Worm (Caenorhabditis elegans) whole organism, L4/young adult: ENCODE data around the gene T08G3.6.

Experiments
- W03F9.2 ChIP-seq: fragments of 150-350 bp; optimal IDR thresholded peaks from 2 replicates; lab custom pipeline; 2014; ENCODE audit warnings: missing biosample characterization, missing genetic modification characterization
- dao-5 ChIP-seq: sonication (generic microtip); optimal IDR thresholded peaks from 2 replicates; lab custom pipeline; 2016; ENCODE audit warnings: missing genotype, missing genetic modification characterization, moderate library complexity, missing compliant biosample characterization
- him-1 ChIP-seq: sonication (generic microtip); optimal IDR thresholded peaks from 2 replicates; lab custom pipeline; 2016; ENCODE audit warnings: missing genotype, missing genetic modification reagents, missing genetic modification characterization, missing compliant biosample characterization

Gene T08G3.6

ce11 chrV:16435510-16435909 is 10.3 kb upstream of the T08G3.6 start, which contains the start of the genes F26D2.13 and F26D2.14:
Gene F26D2.13, minus strand, starts transcription at chrV:16435610.
Gene F26D2.14, plus strand, starts transcription at chrV:16435855.
- TF ChIP-seq dao-5 (tag; lab: Kevin White, UChicago) (no peak), him-1 (tag; lab: Kevin White, UChicago) (no peak), W03F9.2 (tag; lab: Kevin White, UChicago) (no peak)

- no peak for TF ChIP-seq dao-5 (tag; lab: Kevin White, UChicago)
- TF ChIP-seq him-1 (tag; lab: Kevin White, UChicago), result no peak
- TF ChIP-seq W03F9.2 (tag; lab: Kevin White, UChicago), result no peak
These were observed 8.2 kb upstream of the T08G3.6 start, which contains the start of gene F26D2.15 for ce11 chrV:16437546-16437945. Gene F26D2.15, plus strand, starts transcription at chrV:16437846.

ce11 chrV:16443626-16444025 is 2.1 kb upstream of the T08G3.6 start, which contains the start of gene srh-141:
Gene srh-141, plus strand, starts transcription at chrV:16443926.
- no peak for TF ChIP-seq dao-5 (tag; lab: Kevin White, UChicago)
- TF ChIP-seq W03F9.2 (tag; lab: Kevin White, UChicago), result no peak
- TF ChIP-seq him-1 (tag; lab: Kevin White, UChicago), result no peak

ce11 chrV:16446191-16446590 is 415 bp downstream of the T08G3.6 start:
- TF ChIP-seq W03F9.2 (tag; lab: Kevin White, UChicago) (no peak), him-1 (tag; lab: Kevin White, UChicago) (no peak), dao-5 (tag; lab: Kevin White, UChicago) (no peak)

ce11 chrV:16447735-16448134 is 2.0 kb downstream of the T08G3.6 start, which contains the start of gene T08G3.13:
Gene T08G3.13, plus strand, starts transcription at chrV:16448035.
- TF ChIP-seq him-1 (tag; lab: Kevin White, UChicago) (no peak), dao-5 (tag; lab: Kevin White, UChicago) (no peak), W03F9.2 (tag; lab: Kevin White, UChicago) (no peak)

ce11 chrV:16455065-16455464 is 9.3 kb downstream of the T08G3.6 start, which contains the start of gene str-14:
Gene str-14, minus strand, starts transcription at chrV:16455165.
- no peak for TF ChIP-seq dao-5 (tag; lab: Kevin White, UChicago)
- TF ChIP-seq him-1 (tag; lab: Kevin White, UChicago), result no peak
- TF ChIP-seq W03F9.2 (tag; lab: Kevin White, UChicago), result no peak

ce11 chrV:16458714-16459113 is 12.9 kb downstream of the T08G3.6 start, which contains the start of gene str-15:
Gene str-15, minus strand, starts transcription at chrV:16458814.
- TF ChIP-seq him-1 (tag; lab: Kevin White, UChicago) (no peak), W03F9.2 (tag; lab: Kevin White, UChicago) (no peak), dao-5 (tag; lab: Kevin White, UChicago) (no peak)

ce11 chrV:16459377-16459776 is 13.6 kb downstream of the T08G3.6 start:
- TF ChIP-seq him-1 (tag; lab: Kevin White, UChicago) (no peak), W03F9.2 (tag; lab: Kevin White, UChicago) (no peak), dao-5 (tag; lab: Kevin White, UChicago) (no peak)

- no peak for TF ChIP-seq dao-5 (tag; lab: Kevin White, UChicago)
- no peak for TF ChIP-seq W03F9.2 (tag; lab: Kevin White, UChicago)
- TF ChIP-seq him-1 (tag; lab: Kevin White, UChicago), result no peak
These were observed 15.1 kb downstream of the T08G3.6 start, which contains the start of gene srh-142 for ce11 chrV:16460866-16461265. Gene srh-142, minus strand, starts transcription at chrV:16460966.

- TF ChIP-seq W03F9.2 (tag; lab: Kevin White, UChicago) (no peak), him-1 (tag; lab: Kevin White, UChicago) (no peak), dao-5 (tag; lab: Kevin White, UChicago) (no peak)
These were observed 22.1 kb downstream of the T08G3.6 start, which contains the start of gene sru-44 for ce11 chrV:16467840-16468239. Gene sru-44, minus strand, starts transcription at chrV:16467940.

- TF ChIP-seq him-1 (tag; lab: Kevin White, UChicago) (no peak), W03F9.2 (tag; lab: Kevin White, UChicago) (no peak), dao-5 (tag; lab: Kevin White, UChicago) (no peak)
These were observed 25.1 kb downstream of the T08G3.6 start, which contains the start of gene srh-138 for ce11 chrV:16470916-16471315. Gene srh-138, minus strand, starts transcription at chrV:16471016.

ce11 chrV:16471995-16472563 is 26.3 kb downstream of the T08G3.6 start, which contains the start of gene srw-35:
Gene srw-35, plus strand, starts transcription at chrV:16472513.
- TF ChIP-seq him-1 (tag; lab: Kevin White, UChicago) (no peak), dao-5 (tag; lab: Kevin White, UChicago) (no peak), W03F9.2 (tag; lab: Kevin White, UChicago) (no peak)

- TF ChIP-seq him-1 (tag; lab: Kevin White, UChicago) (no peak), dao-5 (tag; lab: Kevin White, UChicago) (no peak)
These were observed 33.5 kb downstream of the T08G3.6 start, which contains the start of gene T08G3.11 for ce11 chrV:16479275-16479674. Gene T08G3.11, minus strand, starts transcription at chrV:16479375.
